Worm (Caenorhabditis elegans): ENCODE measurements around the gene mbf-1.

ce11 chrIV:11465125-11465524 lies 15.0 kb downstream of the mbf-1 start, which contains the start of gene C10C6.3:
- TF ChIP-seq him-1 (tag; optimal IDR thresholded peaks at IDR 0.05) (no peak), dao-5 (tag; optimal IDR thresholded peaks at IDR 0.05) (no peak), W03F9.2 (tag; optimal IDR thresholded peaks at IDR 0.05) (no peak)
